Worm (Caenorhabditis elegans) whole organism, young adult: ENCODE data around the gene C14A6.12.

ENCODE experiments used
- B0035.1 ChIP-seq: sonication (generic microtip); optimal IDR thresholded peaks from 2 replicates; lab custom pipeline; 2016; ENCODE audit warnings: missing genetic modification characterization, mild to moderate bottlenecking, missing compliant biosample characterization, missing genotype, missing genetic modification reagents
- B0336.3 ChIP-seq: fragments of 200-800 bp; sonication (Bioruptor generic); IDR thresholded peaks from 2 replicates; pipeline ENCODE4 v1.3.6; 2022; ENCODE audit warnings: missing genetic modification characterization, missing compliant biosample characterization
- C17E4.6 ChIP-seq: fragments of 200-800 bp; sonication (Bioruptor generic); IDR thresholded peaks from 2 replicates; pipeline ENCODE4 v1.3.6; 2022; ENCODE audit warnings: missing genetic modification reagents, missing genetic modification characterization, missing compliant biosample characterization
- D2030.7 ChIP-seq: fragments of 200-800 bp; sonication (Bioruptor generic); IDR thresholded peaks from 2 replicates; pipeline ENCODE4 v1.3.6; 2022; ENCODE audit warnings: missing genetic modification reagents, missing genetic modification characterization, missing compliant biosample characterization
- F33H1.4 ChIP-seq: fragments of 200-800 bp; sonication (Bioruptor generic); IDR thresholded peaks from 2 replicates; pipeline ENCODE4 v1.3.6; 2022; ENCODE audit warnings: missing genetic modification reagents, missing genetic modification characterization, missing compliant biosample characterization
- F37B4.10 ChIP-seq: fragments of 200-800 bp; sonication (Bioruptor generic); IDR thresholded peaks from 2 replicates; pipeline ENCODE4 v1.3.6; 2022; ENCODE audit warnings: missing genetic modification characterization, missing compliant biosample characterization
- F39B2.1 ChIP-seq: fragments of 200-800 bp; sonication (Bioruptor generic); IDR thresholded peaks from 2 replicates; pipeline ENCODE4 v1.3.6; 2022; ENCODE audit warnings: missing genetic modification reagents, missing genetic modification characterization, missing compliant biosample characterization
- F55B11.4 ChIP-seq: sonication (generic microtip); optimal IDR thresholded peaks from 2 replicates; lab custom pipeline; 2016; ENCODE audit warnings: missing compliant biosample characterization, missing genetic modification characterization, borderline replicate concordance; ENCODE audit not compliant: insufficient read depth
- T26A5.8 ChIP-seq: sonication (generic microtip); optimal IDR thresholded peaks from 2 replicates; lab custom pipeline; 2016; ENCODE audit warnings: missing genetic modification characterization, missing compliant biosample characterization
- Y79H2A.3 ChIP-seq: fragments of 200-800 bp; sonication (Bioruptor generic); conservative IDR thresholded peaks from 2 replicates; pipeline ENCODE4 v1.3.6; 2022; ENCODE audit warnings: missing genetic modification reagents, missing genetic modification characterization, missing compliant biosample characterization
- Y95B8A.8 ChIP-seq: fragments of 200-800 bp; sonication (Bioruptor generic); IDR thresholded peaks from 2 replicates; pipeline ENCODE4 v1.3.6; 2022; ENCODE audit warnings: missing genetic modification reagents, missing genetic modification characterization, missing compliant biosample characterization
- ZK185.1 ChIP-seq: sonication (generic microtip); optimal IDR thresholded peaks from 2 replicates; lab custom pipeline; 2016; ENCODE audit warnings: mild to moderate bottlenecking, missing genetic modification characterization, missing compliant biosample characterization; ENCODE audit not compliant: poor library complexity, severe bottlenecking
- aptf-2 ChIP-seq: fragments of 200-800 bp; sonication (Bioruptor generic); conservative IDR thresholded peaks from 2 replicates; pipeline ENCODE4 v1.3.6; 2022; ENCODE audit warnings: missing genetic modification reagents, missing genetic modification characterization, missing compliant biosample characterization
- attf-5 ChIP-seq: fragments of 200-800 bp; sonication (Bioruptor generic); optimal IDR thresholded peaks from 2 replicates; lab custom pipeline; 2018; ENCODE audit warnings: mild to moderate bottlenecking, missing genetic modification characterization, missing compliant biosample characterization
- attf-6 ChIP-seq: fragments of 200-800 bp; sonication (Bioruptor generic); IDR thresholded peaks from 2 replicates; pipeline ENCODE4 v1.3.6; 2022; ENCODE audit warnings: missing genetic modification reagents, missing genetic modification characterization, missing compliant biosample characterization
- bed-1 ChIP-seq: fragments of 200-800 bp; sonication (Bioruptor generic); IDR thresholded peaks from 2 replicates; pipeline ENCODE4 v1.3.6; 2022; ENCODE audit warnings: missing genetic modification reagents, missing genetic modification characterization, missing compliant biosample characterization
- bed-2 ChIP-seq: fragments of 200-800 bp; sonication (Bioruptor generic); IDR thresholded peaks from 2 replicates; pipeline ENCODE4 v1.3.6; 2022; ENCODE audit warnings: missing genetic modification reagents, missing genetic modification characterization, missing compliant biosample characterization
- ccch-3 ChIP-seq: fragments of 200-800 bp; sonication (Bioruptor generic); optimal IDR thresholded peaks from 2 replicates; lab custom pipeline; 2018; ENCODE audit warnings: mild to moderate bottlenecking, missing genetic modification characterization, missing compliant biosample characterization
- ceh-40 ChIP-seq: fragments of 200-800 bp; sonication (Bioruptor generic); IDR thresholded peaks from 2 replicates; pipeline ENCODE4 v1.3.6; 2022; ENCODE audit warnings: missing genetic modification characterization, missing compliant biosample characterization
- dpff-1 ChIP-seq: sonication (generic microtip); optimal IDR thresholded peaks from 2 replicates; lab custom pipeline; 2017; ENCODE audit warnings: mild to moderate bottlenecking, missing genetic modification characterization, missing compliant biosample characterization
- efl-1 ChIP-seq: fragments of 150-350 bp; optimal IDR thresholded peaks from 2 replicates; lab custom pipeline; 2014; ENCODE audit warnings: missing biosample characterization, missing genetic modification reagents, missing genetic modification characterization
- egrh-3 ChIP-seq: fragments of 200-800 bp; sonication (Bioruptor generic); IDR thresholded peaks from 2 replicates; pipeline ENCODE4 v1.3.6; 2022; ENCODE audit warnings: missing genetic modification reagents, missing genetic modification characterization, missing compliant biosample characterization
- fkh-3 ChIP-seq: sonication (generic microtip); optimal IDR thresholded peaks from 2 replicates; lab custom pipeline; 2016; ENCODE audit warnings: mild to moderate bottlenecking, missing genetic modification characterization, missing compliant biosample characterization
- lin-40 ChIP-seq: sonication (generic microtip); optimal IDR thresholded peaks from 2 replicates; lab custom pipeline; 2016; ENCODE audit warnings: missing genetic modification characterization, mild to moderate bottlenecking, missing compliant biosample characterization, missing genotype, missing genetic modification reagents
- lin-54 ChIP-seq: fragments of 200-800 bp; sonication (Bioruptor generic); optimal IDR thresholded peaks from 2 replicates; lab custom pipeline; 2018; ENCODE audit warnings: mild to moderate bottlenecking, missing genetic modification characterization, missing compliant biosample characterization
- lir-1 ChIP-seq: fragments of 200-800 bp; sonication (Bioruptor generic); conservative IDR thresholded peaks from 2 replicates; pipeline ENCODE4 v1.3.6; 2022; ENCODE audit warnings: missing genetic modification reagents, missing genetic modification characterization, missing compliant biosample characterization
- lsl-1 ChIP-seq: fragments of 200-800 bp; sonication (Bioruptor generic); optimal IDR thresholded peaks from 2 replicates; lab custom pipeline; 2018; ENCODE audit warnings: mild to moderate bottlenecking, missing genetic modification characterization, moderate library complexity, missing compliant biosample characterization
- lsy-27 ChIP-seq: sonication (generic microtip); optimal IDR thresholded peaks from 2 replicates; lab custom pipeline; 2017; ENCODE audit warnings: missing genetic modification characterization, mild to moderate bottlenecking, missing compliant biosample characterization, antibody characterized with exemption, missing genotype, borderline replicate concordance; ENCODE audit not compliant: insufficient read depth
- madf-6 ChIP-seq: fragments of 200-800 bp; sonication (Bioruptor generic); IDR thresholded peaks from 2 replicates; pipeline ENCODE4 v1.3.6; 2022; ENCODE audit warnings: missing genetic modification reagents, missing genetic modification characterization, missing compliant biosample characterization
- madf-8 ChIP-seq: fragments of 200-800 bp; sonication (Bioruptor generic); conservative IDR thresholded peaks from 2 replicates; pipeline ENCODE4 v1.3.6; 2022; ENCODE audit warnings: missing genetic modification reagents, missing genetic modification characterization, missing compliant biosample characterization
- nfya-2 ChIP-seq: fragments of 200-800 bp; sonication (Bioruptor generic); IDR thresholded peaks from 2 replicates; pipeline ENCODE4 v1.3.6; 2022; ENCODE audit warnings: missing genetic modification reagents, missing genetic modification characterization, missing compliant biosample characterization
- nhr-80 ChIP-seq: sonication (generic microtip); optimal IDR thresholded peaks from 2 replicates; lab custom pipeline; 2016; ENCODE audit warnings: missing genetic modification characterization, missing compliant biosample characterization
- pha-4 ChIP-seq: fragments of 150-350 bp; sonication (generic microtip); optimal IDR thresholded peaks from 2 replicates; lab custom pipeline; 2014; ENCODE audit warnings: missing biosample characterization, missing genetic modification reagents, missing genetic modification characterization
- rcor-1 ChIP-seq: fragments of 200-800 bp; sonication (Bioruptor generic); IDR thresholded peaks from 2 replicates; pipeline ENCODE4 v1.3.6; 2022; ENCODE audit warnings: missing genetic modification reagents, missing genetic modification characterization, missing compliant biosample characterization
- rec-8 ChIP-seq, 2 experiments: sonication (generic microtip); optimal IDR thresholded peaks; 2 replicates each; lab custom pipeline; 2016; ENCODE audit warnings: mild to moderate bottlenecking in 2 of 2, missing genetic modification characterization in 2 of 2, missing genetic modification reagents in 2 of 2, missing genotype in 2 of 2, missing biosample characterization in 1 of 2, missing compliant biosample characterization in 1 of 2, moderate library complexity in 1 of 2
- repo-1 ChIP-seq: sonication (generic microtip); optimal IDR thresholded peaks from 2 replicates; lab custom pipeline; 2017; ENCODE audit warnings: mild to moderate bottlenecking, missing genetic modification characterization, missing compliant biosample characterization
- snpc-1.1 ChIP-seq: sonication (generic microtip); optimal IDR thresholded peaks from 2 replicates; lab custom pipeline; 2017; ENCODE audit warnings: missing genetic modification characterization, mild to moderate bottlenecking, missing compliant biosample characterization, antibody characterized with exemption, moderate library complexity, missing genotype, missing genetic modification reagents; ENCODE audit not compliant: insufficient read depth
- somi-1 ChIP-seq: fragments of 200-800 bp; sonication (Bioruptor generic); optimal IDR thresholded peaks from 2 replicates; lab custom pipeline; 2018; ENCODE audit warnings: mild to moderate bottlenecking, missing genetic modification characterization, missing compliant biosample characterization
- sptf-2 ChIP-seq: fragments of 200-800 bp; sonication (Bioruptor generic); optimal IDR thresholded peaks from 2 replicates; lab custom pipeline; 2018; ENCODE audit warnings: mild to moderate bottlenecking, missing genetic modification characterization, missing compliant biosample characterization
- tbp1 ChIP-seq: fragments of 200-800 bp; sonication (Bioruptor generic); optimal IDR thresholded peaks from 2 replicates; lab custom pipeline; 2018; ENCODE audit warnings: mild to moderate bottlenecking, missing genetic modification characterization, missing compliant biosample characterization
- tbx-9 ChIP-seq: sonication (generic microtip); optimal IDR thresholded peaks from 2 replicates; lab custom pipeline; 2016; ENCODE audit warnings: borderline replicate concordance, missing genetic modification characterization, inconsistent platforms, missing compliant biosample characterization
- ztf-22 ChIP-seq: fragments of 200-800 bp; sonication (Bioruptor generic); optimal IDR thresholded peaks from 2 replicates; lab custom pipeline; 2018; ENCODE audit warnings: mild to moderate bottlenecking, missing genetic modification characterization, moderate library complexity, missing compliant biosample characterization
- ztf-25 ChIP-seq: fragments of 200-800 bp; sonication (Bioruptor generic); IDR thresholded peaks from 2 replicates; pipeline ENCODE4 v1.3.6; 2022; ENCODE audit warnings: missing genetic modification reagents, missing genetic modification characterization, missing compliant biosample characterization

The C14A6.12 gene

DNA sequence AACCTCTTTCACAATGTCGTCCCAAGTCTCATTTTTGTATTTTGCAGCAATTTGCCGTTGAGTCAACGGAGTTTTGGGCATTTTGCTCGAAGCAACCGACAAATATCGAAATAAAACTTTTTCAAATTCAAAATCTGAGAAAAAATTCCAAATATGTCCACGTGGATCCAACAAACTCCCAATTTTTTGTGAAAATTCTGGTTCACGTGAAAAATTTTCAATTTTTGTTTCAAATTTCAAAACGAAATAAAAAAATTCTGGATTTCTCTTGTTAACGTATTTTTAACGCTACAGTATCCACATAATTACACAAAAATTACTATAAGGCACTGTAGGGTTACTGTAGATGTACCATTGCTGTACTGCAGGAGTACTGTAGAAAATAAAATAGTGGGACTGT lies 1.2 kb downstream of the C14A6.12 start, which contains the start of gene C14A6.13:
TSS of gene C14A6.13 (minus strand) at position 101 of the 400 bp plus-strand sequence.
- TF ChIP-seq dpff-1 (tag; lab: Kevin White, UChicago) (no peak), lir-1 (GFP tag; lab: Robert Waterston, UW) (no peak), pha-4 (no peak), aptf-2 (GFP tag; lab: Robert Waterston, UW) (no peak), nhr-80 (tag; lab: Kevin White, UChicago) (no peak), tbx-9 (tag; lab: Kevin White, UChicago) (no peak), bed-1 (no peak), bed-2 (GFP tag; lab: Robert Waterston, UW) (no peak), madf-8 (GFP tag; lab: Robert Waterston, UW) (no peak), ceh-40 (no peak), tbp1 (GFP tag; lab: Kevin White, UChicago) (no peak), Y95B8A.8 (GFP tag; lab: Robert Waterston, UW) (no peak), snpc-1.1 (tag; lab: Kevin White, UChicago) (no peak), F55B11.4 (tag; lab: Kevin White, UChicago) (no peak), efl-1 (no peak), attf-5 (no peak), sptf-2 (GFP tag; lab: Kevin White, UChicago) (no peak), lin-54 (GFP tag; lab: Kevin White, UChicago) (no peak)

DNA sequence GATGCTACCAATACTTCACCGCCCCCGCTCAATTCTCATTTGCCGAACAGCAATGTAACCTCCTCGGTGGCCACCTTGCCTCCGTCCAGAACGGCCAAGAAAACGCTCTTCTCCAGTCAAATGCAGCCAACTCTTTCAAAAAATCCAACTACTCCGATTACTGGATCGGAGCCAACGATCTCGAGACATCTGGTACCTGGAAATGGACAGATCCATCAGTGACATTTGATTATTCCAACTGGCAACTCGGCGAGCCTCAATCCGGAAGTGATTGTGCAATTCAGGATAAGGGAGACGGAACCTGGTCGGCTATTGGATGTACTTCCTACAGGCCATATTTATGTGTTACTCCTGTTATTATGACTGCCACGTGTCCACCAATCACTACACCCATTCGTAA lies 4.3 kb downstream of the C14A6.12 start:
- TF ChIP-seq C17E4.6 (no peak), F37B4.10 (GFP tag; lab: Robert Waterston, UW) (no peak), lin-40 (no peak), B0336.3 (GFP tag; lab: Robert Waterston, UW) (no peak), F39B2.1 (GFP tag; lab: Robert Waterston, UW) (no peak), tbp1 (GFP tag; lab: Kevin White, UChicago) (no peak), aptf-2 (GFP tag; lab: Robert Waterston, UW) (no peak), nhr-80 (tag; lab: Kevin White, UChicago) (no peak), somi-1 (GFP tag; lab: Kevin White, UChicago) (no peak), lin-54 (GFP tag; lab: Kevin White, UChicago) (no peak), lsy-27 (tag; lab: Kevin White, UChicago) (no peak), sptf-2 (GFP tag; lab: Kevin White, UChicago) (no peak), T26A5.8 (tag; lab: Kevin White, UChicago) (no peak)

- TF ChIP-seq madf-6 (GFP tag; lab: Robert Waterston, UW) (no peak), B0035.1 (tag; lab: Kevin White, UChicago) (no peak), nhr-80 (tag; lab: Kevin White, UChicago) (peak; percentile 9), nfya-2 (GFP tag; lab: Robert Waterston, UW) (no peak), D2030.7 (GFP tag; lab: Robert Waterston, UW) (no peak), repo-1 (tag; lab: Kevin White, UChicago) (no peak), dpff-1 (tag; lab: Kevin White, UChicago) (no peak)
Measured at ce11 chrV:18157707-18158106, 4.8 kb downstream of the C14A6.12 start, which contains the start of gene clec-48. Gene clec-48, plus strand, starts transcription at chrV:18158026.

DNA sequence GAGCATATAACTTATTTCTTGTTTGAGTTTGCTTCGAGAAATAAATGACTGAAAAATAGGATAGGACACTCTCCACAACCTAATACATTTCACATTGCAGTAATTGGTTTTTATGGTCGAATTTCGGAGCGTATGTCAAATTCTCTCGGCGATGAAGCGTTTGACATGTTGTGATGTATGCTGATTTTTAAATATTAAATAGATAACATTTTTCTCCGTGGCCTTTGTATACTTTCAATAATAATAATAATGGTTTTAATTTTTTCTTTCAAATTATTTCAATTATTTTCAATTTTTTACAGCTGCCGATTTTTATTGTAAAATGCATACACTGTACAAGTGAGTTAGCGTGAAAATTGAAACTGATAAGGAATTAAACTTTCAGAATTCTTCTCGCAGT lies 16.4 kb downstream of the C14A6.12 start, which contains the start of gene C14A6.3:
TSS of gene C14A6.3 (plus strand) at position 301 of the 400 bp plus-strand sequence.
- TF ChIP-seq attf-5 (no peak), rcor-1 (GFP tag; lab: Robert Waterston, UW) (no peak), attf-6 (no peak), lsl-1 (GFP tag; lab: Kevin White, UChicago) (no peak), fkh-3 (no peak), F33H1.4 (GFP tag; lab: Robert Waterston, UW) (no peak), ztf-22 (no peak), egrh-3 (GFP tag; lab: Robert Waterston, UW) (no peak), ztf-25 (GFP tag; lab: Robert Waterston, UW) (no peak), aptf-2 (GFP tag; lab: Robert Waterston, UW) (no peak), ccch-3 (GFP tag; lab: Kevin White, UChicago) (no peak), ZK185.1 (tag; lab: Kevin White, UChicago) (no peak), Y79H2A.3 (GFP tag; lab: Robert Waterston, UW) (no peak), B0035.1 (tag; lab: Kevin White, UChicago) (no peak), C17E4.6 (no peak), rec-8 (tag; optimal IDR thresholded peaks at IDR 0.05; lab: Kevin White, UChicago) (no peak)
